Fruit fly (Drosophila melanogaster) whole organism, wandering third instar larva: ENCODE measurements around the gene Gel.

Experiments used
- CG32264 ChIP-seq: fragments of 200-800 bp; sonication (Bioruptor generic); optimal IDR thresholded peaks from 2 replicates; lab custom pipeline; 2016; ENCODE audit warnings: missing biosample characterization, missing genetic modification characterization
- CG9705 ChIP-seq: fragments of 200-800 bp; sonication (Bioruptor generic); optimal IDR thresholded peaks from 2 replicates; lab custom pipeline; 2018; ENCODE audit warnings: missing biosample characterization, mild to moderate bottlenecking, missing genetic modification characterization
- CrebA ChIP-seq: fragments of 200-800 bp; sonication (Bioruptor generic); optimal IDR thresholded peaks from 2 replicates; lab custom pipeline; 2016; ENCODE audit warnings: missing biosample characterization, mild to moderate bottlenecking, missing genetic modification characterization, borderline replicate concordance
- Dfd ChIP-seq: fragments of >200 bp; optimal IDR thresholded peaks from 2 replicates; lab custom pipeline; 2017; ENCODE audit warnings: missing biosample characterization, missing genetic modification characterization
- Dif ChIP-seq: fragments of 200-275, 200-300 bp; sonication (Bioruptor generic); optimal IDR thresholded peaks from 2 replicates; lab custom pipeline; 2018; ENCODE audit warnings: missing biosample characterization, missing genetic modification characterization; ENCODE audit not compliant: partially characterized antibody
- HLH106 ChIP-seq: fragments of 200-800 bp; optimal IDR thresholded peaks from 3 replicates; lab custom pipeline; 2019; ENCODE audit warnings: missing biosample characterization, mild to moderate bottlenecking, missing genetic modification characterization, moderate library complexity
- Hnf4 ChIP-seq: fragments of 200-800 bp; sonication (Bioruptor generic); optimal IDR thresholded peaks from 2 replicates; lab custom pipeline; 2016; ENCODE audit warnings: missing biosample characterization, mild to moderate bottlenecking, missing genetic modification characterization
- Hr78 ChIP-seq: fragments of >200 bp; optimal IDR thresholded peaks from 2 replicates; lab custom pipeline; 2017; ENCODE audit warnings: missing biosample characterization, missing genetic modification characterization
- Jra ChIP-seq: sonication (Bioruptor generic); optimal IDR thresholded peaks from 2 replicates; lab custom pipeline; 2016; ENCODE audit warnings: missing biosample characterization, missing genetic modification characterization
- Myc ChIP-seq: fragments of >200 bp; optimal IDR thresholded peaks from 2 replicates; lab custom pipeline; 2017
- N ChIP-seq: fragments of >200 bp; optimal IDR thresholded peaks from 2 replicates; lab custom pipeline; 2018; ENCODE audit warnings: missing biosample characterization, missing external identifiers, missing genetic modification characterization
- OdsH ChIP-seq: fragments of 200-800 bp; sonication (Bioruptor generic); optimal IDR thresholded peaks from 2 replicates; lab custom pipeline; 2016; ENCODE audit warnings: missing biosample characterization, mild to moderate bottlenecking, missing genetic modification characterization
- Rel ChIP-seq, 2 experiments: fragments of 200-800 bp; sonication (Bioruptor generic) in 1 of 2; optimal IDR thresholded peaks; 2 replicates in 1 of 2; 3 replicates in 1 of 2; lab custom pipeline; 2016 to 2019; ENCODE audit warnings: mild to moderate bottlenecking in 2 of 2, missing biosample characterization in 2 of 2, missing genetic modification characterization in 2 of 2, moderate library complexity in 1 of 2
- Sp1 ChIP-seq: fragments of 200-800 bp; sonication (Bioruptor generic); optimal IDR thresholded peaks from 3 replicates; lab custom pipeline; 2019; ENCODE audit warnings: missing biosample characterization, mild to moderate bottlenecking, missing genetic modification characterization, moderate library complexity
- Vsx2 ChIP-seq: fragments of 200-300, 225-300 bp; sonication (Bioruptor generic); optimal IDR thresholded peaks from 2 replicates; lab custom pipeline; 2018; ENCODE audit warnings: missing biosample characterization, missing genetic modification characterization; ENCODE audit not compliant: partially characterized antibody
- br ChIP-seq: fragments of 200-800 bp; sonication (Bioruptor generic); optimal IDR thresholded peaks from 2 replicates; lab custom pipeline; 2016; ENCODE audit warnings: missing biosample characterization, missing genetic modification characterization
- brk ChIP-seq: fragments of 200-800 bp; sonication (Bioruptor generic); optimal IDR thresholded peaks from 2 replicates; lab custom pipeline; 2016; ENCODE audit warnings: missing biosample characterization, mild to moderate bottlenecking, missing genetic modification characterization
- dl ChIP-seq, 2 experiments: fragments of 175-275, 200-275 bp in 1 of 2; fragments of 200-275 bp in 1 of 2; sonication (Bioruptor generic); optimal IDR thresholded peaks; lab custom pipeline; 2018; ENCODE audit warnings: mild to moderate bottlenecking in 2 of 2, missing biosample characterization in 2 of 2, missing genetic modification characterization in 2 of 2, moderate library complexity in 2 of 2; ENCODE audit not compliant: partially characterized antibody in 2 of 2, insufficient read depth in 1 of 2
- dmrt93B ChIP-seq: fragments of 200-800 bp; sonication (Bioruptor generic); optimal IDR thresholded peaks from 2 replicates; lab custom pipeline; 2018; ENCODE audit warnings: missing biosample characterization, mild to moderate bottlenecking, missing genetic modification characterization
- dsf ChIP-seq: sonication (Bioruptor generic); optimal IDR thresholded peaks from 2 replicates; lab custom pipeline; 2016; ENCODE audit warnings: missing biosample characterization, missing genetic modification characterization, borderline replicate concordance
- ey ChIP-seq: fragments of 200-800 bp; sonication (Bioruptor generic); optimal IDR thresholded peaks from 2 replicates; lab custom pipeline; 2016; ENCODE audit warnings: missing biosample characterization, missing genetic modification characterization
- foxo ChIP-seq, 2 experiments: fragments of 200-800 bp; sonication (Bioruptor generic); optimal IDR thresholded peaks; 2 replicates in 1 of 2; 3 replicates in 1 of 2; lab custom pipeline; 2016 to 2017; ENCODE audit warnings: missing biosample characterization in 2 of 2, missing genetic modification characterization in 2 of 2
- fru ChIP-seq: fragments of 200-800 bp; sonication (Bioruptor generic); optimal IDR thresholded peaks from 3 replicates; lab custom pipeline; 2016; ENCODE audit warnings: missing biosample characterization, mild to moderate bottlenecking, missing genetic modification characterization
- h ChIP-seq: fragments of 200-800 bp; sonication (Bioruptor generic); optimal IDR thresholded peaks from 3 replicates; lab custom pipeline; 2016; ENCODE audit warnings: missing biosample characterization, mild to moderate bottlenecking, missing genetic modification characterization
- jim ChIP-seq: fragments of 175-275, 200-325 bp; sonication (Bioruptor generic); optimal IDR thresholded peaks from 2 replicates; lab custom pipeline; 2016; ENCODE audit warnings: missing biosample characterization, mild to moderate bottlenecking, missing genetic modification characterization
- lola ChIP-seq: fragments of >200 bp; optimal IDR thresholded peaks from 2 replicates; lab custom pipeline; 2017; ENCODE audit warnings: missing biosample characterization, missing genetic modification characterization
- pan ChIP-seq: fragments of >200 bp; optimal IDR thresholded peaks from 2 replicates; lab custom pipeline; 2017
- psq ChIP-seq: fragments of 200-800 bp; sonication (Bioruptor generic); optimal IDR thresholded peaks from 3 replicates; lab custom pipeline; 2017; ENCODE audit warnings: missing biosample characterization, mild to moderate bottlenecking, missing genetic modification characterization, moderate library complexity
- rgr ChIP-seq: fragments of 200-800 bp; sonication (Bioruptor generic); optimal IDR thresholded peaks from 3 replicates; lab custom pipeline; 2016; ENCODE audit warnings: missing biosample characterization, mild to moderate bottlenecking, missing genetic modification characterization
- sage ChIP-seq: fragments of 200-800 bp; sonication (Bioruptor generic); optimal IDR thresholded peaks from 2 replicates; lab custom pipeline; 2016; ENCODE audit warnings: missing biosample characterization, mild to moderate bottlenecking, missing genetic modification characterization
- sv ChIP-seq: fragments of 200-800 bp; sonication (Bioruptor generic); optimal IDR thresholded peaks from 3 replicates; lab custom pipeline; 2016; ENCODE audit warnings: missing biosample characterization, missing genetic modification characterization
- tai ChIP-seq: sonication (Bioruptor generic); optimal IDR thresholded peaks from 2 replicates; lab custom pipeline; 2016; ENCODE audit warnings: missing biosample characterization, missing genetic modification characterization
- usp ChIP-seq: fragments of >200 bp; optimal IDR thresholded peaks from 2 replicates; lab custom pipeline; 2017; ENCODE audit warnings: missing biosample characterization, missing genetic modification characterization
- woc ChIP-seq: sonication (Bioruptor generic); optimal IDR thresholded peaks from 2 replicates; lab custom pipeline; 2016; ENCODE audit warnings: missing biosample characterization, mild to moderate bottlenecking, missing genetic modification characterization

Gel gene

DNA sequence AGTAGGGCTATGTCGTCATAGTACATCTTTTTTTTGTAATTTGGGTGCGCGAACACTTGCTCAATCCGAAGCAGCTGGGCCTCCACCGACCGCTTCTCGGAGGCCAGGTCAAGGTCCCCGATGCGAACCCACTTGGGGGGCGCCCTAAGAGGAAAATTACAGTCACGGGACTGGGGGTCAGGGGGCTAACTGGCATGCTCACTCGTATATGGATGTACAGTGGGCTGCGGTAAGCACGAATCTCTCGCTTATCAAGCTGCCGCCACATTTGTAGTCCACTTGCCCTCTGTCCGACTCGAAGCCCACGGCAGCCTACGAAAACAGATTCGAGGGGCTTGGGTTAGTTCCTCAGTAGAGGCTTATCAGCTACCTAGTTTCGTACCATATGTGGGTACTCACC is 6.8 kb downstream of the Gel start:
- TF ChIP-seq sv (GFP tag; lab: Kevin White, UChicago) (no peak), Sp1 (GFP tag; lab: Kevin White, UChicago) (no peak), N (no peak), h (no peak), Rel (GFP tag; optimal IDR thresholded peaks at IDR 0.05; lab: Kevin White, UChicago) (no peak), Rel (tag; optimal IDR thresholded peaks at IDR 0.05; lab: Kevin White, UChicago) (no peak), pan (no peak), usp (no peak), HLH106 (tag; lab: Kevin White, UChicago) (no peak), CG9705 (GFP tag; lab: Kevin White, UChicago) (no peak), br (GFP tag; lab: Kevin White, UChicago) (no peak), tai (GFP tag; lab: Kevin White, UChicago) (no peak)
- TF ChIP-seq, all 38 proteins: peak for 0

DNA sequence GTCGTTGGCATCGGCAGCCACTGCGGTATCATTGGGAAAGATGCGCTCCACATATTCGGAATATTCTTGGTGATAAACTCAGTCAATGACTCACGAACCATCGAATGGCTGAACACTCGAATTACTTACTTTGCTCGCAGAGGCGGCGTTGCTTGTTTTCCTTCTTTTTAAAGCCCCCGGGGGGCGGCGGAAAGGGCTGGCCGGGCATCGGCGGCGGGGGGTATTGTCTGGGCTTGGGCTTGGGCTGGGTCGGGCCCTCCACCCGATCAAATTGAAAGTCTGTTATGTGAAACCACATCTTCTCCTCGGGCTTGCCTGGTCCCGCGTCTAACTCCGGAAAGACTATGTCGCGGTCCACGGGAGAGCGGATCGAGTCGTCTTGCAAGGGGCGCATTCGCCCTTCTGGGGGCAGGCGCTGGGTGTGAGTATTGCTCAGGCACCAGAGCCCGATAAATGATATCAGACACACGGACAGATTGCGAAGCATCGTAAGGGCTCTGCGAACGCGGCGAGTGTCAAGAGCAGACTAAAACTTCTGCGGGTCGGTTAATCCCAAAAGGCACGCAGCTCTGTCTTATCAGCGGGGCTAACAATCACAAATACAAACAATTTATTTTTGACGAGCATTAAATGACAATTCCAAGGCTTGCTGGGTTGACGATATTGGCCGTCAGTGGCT is 7.3 kb downstream of the Gel start, which contains the start of gene CG14642:
Gene CG14642 (minus strand): TSS at position 509 of the 679 bp plus-strand sequence.
- no peak for TF ChIP-seq dmrt93B (GFP tag; lab: Kevin White, UChicago)
- TF ChIP-seq CrebA, result no peak
- TF ChIP-seq Dfd (GFP tag; lab: Kevin White, UChicago), result peak; percentile 99
- TF ChIP-seq lola (GFP tag; lab: Kevin White, UChicago), result no peak
- TF ChIP-seq CG32264 (GFP tag; lab: Kevin White, UChicago), result no peak
- TF ChIP-seq tai (GFP tag; lab: Kevin White, UChicago), result no peak
- no peak for TF ChIP-seq Rel (GFP tag; optimal IDR thresholded peaks at IDR 0.05; lab: Kevin White, UChicago)
- peak; percentile 47 for TF ChIP-seq Rel (tag; optimal IDR thresholded peaks at IDR 0.05; lab: Kevin White, UChicago)
- no peak for TF ChIP-seq woc (GFP tag; lab: Kevin White, UChicago)
- TF ChIP-seq, all 38 proteins: peak for 2

DNA sequence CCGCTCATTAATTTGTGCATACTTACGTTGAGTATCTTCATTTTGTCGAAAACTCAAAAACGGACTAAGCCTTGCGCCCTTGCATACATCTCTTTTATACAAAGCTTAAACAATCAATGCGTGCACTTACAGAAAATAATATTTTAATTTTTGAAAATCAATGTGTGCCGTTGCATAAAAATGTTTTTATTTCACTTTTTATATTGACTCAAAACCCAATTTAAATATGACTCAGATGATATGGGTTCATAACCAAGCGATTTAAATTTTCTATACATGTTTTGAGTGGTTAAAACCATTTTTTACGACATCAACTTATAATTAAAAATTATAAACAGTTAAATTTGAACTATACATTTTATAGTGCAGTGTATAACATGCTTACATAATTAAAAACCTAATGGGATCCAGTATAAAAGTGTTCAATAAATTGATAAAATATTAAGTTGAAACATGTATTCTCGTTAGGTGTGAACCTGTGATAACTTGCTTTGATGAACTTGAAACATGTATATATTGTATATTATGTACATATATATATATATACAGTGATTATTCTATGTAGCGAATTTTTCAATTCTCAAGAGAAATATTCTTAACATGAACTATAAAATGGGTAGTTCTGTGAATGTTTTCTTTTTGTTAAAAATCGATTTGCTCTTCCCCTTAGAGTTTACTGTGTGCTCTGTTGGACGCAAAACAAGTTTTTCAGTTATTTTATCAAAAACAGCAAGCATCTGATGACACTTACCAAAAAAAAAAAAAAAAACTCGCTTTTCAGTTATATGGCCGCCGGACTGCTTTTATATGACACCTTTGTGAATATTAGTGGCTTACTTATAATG is 8.3 kb downstream of the Gel start, which contains the start of gene CG34305:
Gene CG34305 (minus strand): TSS at position 51 of the 845 bp plus-strand sequence.
- TF ChIP-seq Sp1 (GFP tag; lab: Kevin White, UChicago) (peak; percentile 69), Myc (lab: Kevin White, UChicago) (no peak), dsf (GFP tag; lab: Kevin White, UChicago) (no peak), foxo (GFP tag; optimal IDR thresholded peaks at IDR 0.05; lab: Kevin White, UChicago) (peak in 1 of 2 experiments; percentile 53), Dfd (GFP tag; lab: Kevin White, UChicago) (peak; percentile 47), rgr (peak; percentile 48), HLH106 (tag; lab: Kevin White, UChicago) (peak; percentile 67), dl (GFP tag; optimal IDR thresholded peaks at IDR 0.05; lab: Kevin White, UChicago; ENCODE audit: insufficient read depth in 1 of 2, partially characterized antibody in 2 of 2) (no peak), Hnf4 (GFP tag; lab: Kevin White, UChicago) (peak; percentile 27), CG9705 (GFP tag; lab: Kevin White, UChicago) (peak; percentile 38), usp (no peak), Jra (GFP tag; lab: Kevin White, UChicago) (peak; percentile 41), pan (no peak), brk (GFP tag; lab: Kevin White, UChicago) (peak; percentile 37), fru (peak; percentile 36), OdsH (peak; percentile 40), br (GFP tag; lab: Kevin White, UChicago) (peak; percentile 2), Vsx2 (no peak), ey (GFP tag; lab: Kevin White, UChicago) (peak; percentile 26), psq (GFP tag; lab: Kevin White, UChicago) (peak; percentile 17), h (peak; percentile 61), jim (GFP tag; lab: Kevin White, UChicago) (no peak)

DNA sequence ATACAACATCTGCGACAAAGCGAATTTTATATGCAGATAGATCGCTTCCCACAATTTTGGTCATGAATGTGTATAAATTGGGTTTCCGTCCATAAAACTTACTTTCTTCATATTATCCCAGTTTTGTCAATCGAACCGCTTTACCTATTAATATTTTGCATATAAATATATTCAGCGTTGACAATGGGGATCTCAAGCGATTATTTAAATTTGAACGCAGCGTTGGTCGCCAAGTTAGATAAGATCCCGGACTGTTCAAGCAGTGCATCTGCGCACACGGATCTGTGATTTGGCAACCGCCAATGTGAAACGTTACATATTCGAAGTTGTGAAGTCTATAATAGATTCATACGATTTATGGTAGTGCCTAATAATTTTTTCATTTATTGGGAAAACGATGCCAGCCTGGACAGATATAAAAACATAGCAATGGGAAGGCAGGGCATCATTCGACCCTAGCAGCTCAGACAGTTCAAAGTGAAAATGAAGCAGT is 11.6 kb downstream of the Gel start, which contains the start of gene TwdlF:
Gene TwdlF (plus strand): TSS at position 443 of the 493 bp plus-strand sequence.
- TF ChIP-seq Dif (GFP tag; lab: Kevin White, UChicago), result no peak
- TF ChIP-seq sv (GFP tag; lab: Kevin White, UChicago), result no peak
- no peak for TF ChIP-seq tai (GFP tag; lab: Kevin White, UChicago)
- TF ChIP-seq jim (GFP tag; lab: Kevin White, UChicago), result no peak
- TF ChIP-seq woc (GFP tag; lab: Kevin White, UChicago), result no peak
- TF ChIP-seq sage (GFP tag; lab: Kevin White, UChicago), result no peak
- TF ChIP-seq dl (GFP tag; optimal IDR thresholded peaks at IDR 0.05; lab: Kevin White, UChicago; ENCODE audit: insufficient read depth in 1 of 2, partially characterized antibody in 2 of 2), result no peak
- no peak for TF ChIP-seq CG9705 (GFP tag; lab: Kevin White, UChicago)
- no peak for TF ChIP-seq psq (GFP tag; lab: Kevin White, UChicago)
- no peak for TF ChIP-seq N
- TF ChIP-seq Jra (GFP tag; lab: Kevin White, UChicago), result no peak
- no peak for TF ChIP-seq Hnf4 (GFP tag; lab: Kevin White, UChicago)
- no peak for TF ChIP-seq CrebA
- no peak for TF ChIP-seq Sp1 (GFP tag; lab: Kevin White, UChicago)
- TF ChIP-seq Hr78, result no peak
- TF ChIP-seq Vsx2, result no peak
- no peak for TF ChIP-seq h
